Worm (Caenorhabditis elegans): Measurements from ENCODE around the gene C32D5.4.

Gene C32D5.4

ce11 chrII:6309198-6309597 is 13.7 kb downstream of the C32D5.4 start, which contains the start of gene glb-10:
Gene glb-10 (minus strand): TSS chrII:6309298.
- TF ChIP-seq ztf-11 (tag; optimal IDR thresholded peaks at IDR 0.05) = no peak
- no peak for TF ChIP-seq hlh-1 (tag; optimal IDR thresholded peaks at IDR 0.05)
- no peak for TF ChIP-seq nhr-28 (tag; optimal IDR thresholded peaks at IDR 0.05)
- TF ChIP-seq M03D4.4 (tag; optimal IDR thresholded peaks at IDR 0.05) = no peak
- TF ChIP-seq drap-1 (GFP tag; optimal IDR thresholded peaks at IDR 0.05) = no peak
- no peak for TF ChIP-seq tbx-8 (GFP tag; optimal IDR thresholded peaks at IDR 0.05)
- TF ChIP-seq cnd-1 (tag; optimal IDR thresholded peaks at IDR 0.05) = no peak
- no peak for TF ChIP-seq pha-4 (tag; optimal IDR thresholded peaks at IDR 0.05)
- TF ChIP-seq bed-3 (GFP tag; optimal IDR thresholded peaks at IDR 0.05) = no peak
- no peak for TF ChIP-seq mls-2 (tag; optimal IDR thresholded peaks at IDR 0.05)
- TF ChIP-seq unc-39 (tag; optimal IDR thresholded peaks at IDR 0.05) = no peak
- no peak for TF ChIP-seq blmp-1 (tag; optimal IDR thresholded peaks at IDR 0.05)
- TF ChIP-seq ceh-43 (GFP tag; optimal IDR thresholded peaks at IDR 0.05) = no peak
- TF ChIP-seq zip-8 (tag; optimal IDR thresholded peaks at IDR 0.05) = no peak
- TF ChIP-seq ceh-83 (GFP tag; optimal IDR thresholded peaks at IDR 0.05) = no peak
- TF ChIP-seq lin-13 (tag; optimal IDR thresholded peaks at IDR 0.05) = no peak
- TF ChIP-seq mab-5 (tag; optimal IDR thresholded peaks at IDR 0.05) = no peak
- TF ChIP-seq ceh-39 (tag; optimal IDR thresholded peaks at IDR 0.05) = no peak

ce11 chrII:6306125-6306524 is 16.8 kb downstream of the C32D5.4 start, which contains the start of gene C29F5.8:
Gene C29F5.8 (plus strand): TSS chrII:6306425.
- TF ChIP-seq nhr-12 (tag; optimal IDR thresholded peaks at IDR 0.05) (no peak), nhr-28 (tag; optimal IDR thresholded peaks at IDR 0.05) (no peak), mep-1 (tag; optimal IDR thresholded peaks at IDR 0.05) (no peak), bed-3 (GFP tag; optimal IDR thresholded peaks at IDR 0.05) (no peak), hlh-1 (tag; optimal IDR thresholded peaks at IDR 0.05) (no peak), ztf-11 (tag; optimal IDR thresholded peaks at IDR 0.05) (no peak)

ce11 chrII:6303209-6303740 is 19.6 kb downstream of the C32D5.4 start, which contains the start of gene C29F5.1:
Gene C29F5.1 (plus strand): TSS chrII:6303525.
- TF ChIP-seq hlh-1 (tag; optimal IDR thresholded peaks at IDR 0.05) = peak; percentile 70
- TF ChIP-seq unc-62 (GFP tag; optimal IDR thresholded peaks at IDR 0.05) = peak; percentile 31
- peak; percentile 17 for TF ChIP-seq unc-120 (tag; optimal IDR thresholded peaks at IDR 0.05; ENCODE audit: poor library complexity, severe bottlenecking)
- no peak for TF ChIP-seq pha-4 (tag; optimal IDR thresholded peaks at IDR 0.05)

- no peak for TF ChIP-seq lin-32 (GFP tag; optimal IDR thresholded peaks at IDR 0.05)
- no peak for TF ChIP-seq mab-5 (tag; optimal IDR thresholded peaks at IDR 0.05)
- TF ChIP-seq blmp-1 (tag; optimal IDR thresholded peaks at IDR 0.05) = no peak
- no peak for TF ChIP-seq nhr-2 (tag; optimal IDR thresholded peaks at IDR 0.05)
- TF ChIP-seq ceh-83 (GFP tag; optimal IDR thresholded peaks at IDR 0.05) = no peak
- TF ChIP-seq tbx-8 (GFP tag; optimal IDR thresholded peaks at IDR 0.05) = no peak
- no peak for TF ChIP-seq nhr-12 (tag; optimal IDR thresholded peaks at IDR 0.05)
- no peak for TF ChIP-seq drap-1 (GFP tag; optimal IDR thresholded peaks at IDR 0.05)
- TF ChIP-seq unc-62 (GFP tag; optimal IDR thresholded peaks at IDR 0.05) = no peak
Observed at ce11 chrII:6294261-6294660, 28.6 kb downstream of the C32D5.4 start, which contains the start of gene mps-1. Gene mps-1 (minus strand): TSS chrII:6294361.

DNA sequence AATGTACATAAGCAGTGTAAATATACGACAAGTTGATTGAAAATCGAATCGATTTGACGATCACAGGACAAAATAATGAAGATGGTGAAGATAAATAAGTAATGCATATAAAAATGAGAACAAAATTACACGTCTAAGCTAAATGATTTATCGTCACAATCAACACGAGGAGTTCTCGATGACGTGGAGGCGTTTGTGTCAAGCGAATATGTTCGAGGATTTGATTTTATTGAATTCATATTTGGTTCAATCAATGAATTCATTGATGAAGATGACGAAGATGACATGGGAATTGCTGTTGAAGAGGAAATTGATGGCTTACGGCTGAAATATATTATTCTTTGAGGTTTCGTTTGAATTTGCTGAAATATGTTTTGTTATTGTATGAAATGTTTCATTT is 30.4 kb downstream of the C32D5.4 start, which contains the start of gene nyn-3:
Gene nyn-3, minus strand, starts transcription at position 101 of the 400 bp plus-strand sequence.
- TF ChIP-seq nhr-76 (tag; optimal IDR thresholded peaks at IDR 0.05) = no peak
- no peak for TF ChIP-seq bed-3 (GFP tag; optimal IDR thresholded peaks at IDR 0.05)
- no peak for TF ChIP-seq M03D4.4 (tag; optimal IDR thresholded peaks at IDR 0.05)
- TF ChIP-seq sem-2 (GFP tag; optimal IDR thresholded peaks at IDR 0.05) = no peak
- no peak for TF ChIP-seq lin-13 (tag; optimal IDR thresholded peaks at IDR 0.05)
- TF ChIP-seq lsy-2 (tag; optimal IDR thresholded peaks at IDR 0.05) = no peak

DNA sequence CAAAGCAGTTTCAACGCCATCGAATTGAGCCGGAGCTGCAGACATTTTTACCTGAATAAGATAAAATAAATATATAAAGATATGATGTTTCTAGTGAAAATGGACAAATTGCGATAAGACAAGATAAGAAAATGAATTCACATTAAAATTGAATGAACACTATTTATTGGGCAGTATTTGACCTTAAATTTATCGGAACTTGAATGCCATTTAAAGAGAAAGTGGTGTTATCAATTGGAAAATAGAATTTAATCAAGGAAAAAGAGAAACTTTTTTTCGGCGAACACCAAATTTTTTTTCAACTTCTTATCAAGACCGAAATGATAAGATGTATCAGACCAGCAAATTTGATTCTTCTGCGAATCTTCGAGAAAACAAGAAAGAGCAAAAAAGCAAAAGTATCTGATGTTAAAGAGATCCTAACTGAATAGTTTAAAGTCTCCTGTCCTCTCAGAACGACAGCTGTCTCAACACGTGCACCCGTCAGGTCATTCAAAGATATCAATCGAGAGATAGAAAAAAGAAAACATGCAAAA is 32.8 kb downstream of the C32D5.4 start, which contains the start of gene upb-1:
Gene upb-1, minus strand, starts transcription at position 51 of the 536 bp plus-strand sequence.
- TF ChIP-seq hlh-1 (tag; optimal IDR thresholded peaks at IDR 0.05) = peak; percentile 100
- no peak for TF ChIP-seq lsy-2 (tag; optimal IDR thresholded peaks at IDR 0.05)
- no peak for TF ChIP-seq lin-13 (tag; optimal IDR thresholded peaks at IDR 0.05)
- TF ChIP-seq cnd-1 (tag; optimal IDR thresholded peaks at IDR 0.05) = no peak
- no peak for TF ChIP-seq nhr-76 (tag; optimal IDR thresholded peaks at IDR 0.05)
- TF ChIP-seq unc-62 (GFP tag; optimal IDR thresholded peaks at IDR 0.05) = peak; percentile 90
- no peak for TF ChIP-seq nhr-2 (tag; optimal IDR thresholded peaks at IDR 0.05)
- no peak for TF ChIP-seq sptf-1 (tag; optimal IDR thresholded peaks at IDR 0.05)
- TF ChIP-seq drap-1 (GFP tag; optimal IDR thresholded peaks at IDR 0.05) = no peak
